Worm (Caenorhabditis elegans) whole organism, L1 larva: ENCODE measurements around the gene F56A8.9.

Source experiments
- C34B4.2 ChIP-seq: sonication (generic microtip); optimal IDR thresholded peaks from 2 replicates; lab custom pipeline; 2017; ENCODE audit warnings: mild to moderate bottlenecking, missing genetic modification characterization, missing compliant biosample characterization
- F16B12.6 ChIP-seq: fragments of 150-350 bp; optimal IDR thresholded peaks from 2 replicates; lab custom pipeline; 2014; ENCODE audit warnings: missing biosample characterization, missing genetic modification characterization
- aha-1 ChIP-seq: fragments of 150-350 bp; optimal IDR thresholded peaks from 2 replicates; lab custom pipeline; 2014; ENCODE audit warnings: missing biosample characterization, missing genetic modification characterization
- alr-1 ChIP-seq: fragments of 200-800 bp; sonication (Bioruptor generic); optimal IDR thresholded peaks from 2 replicates; lab custom pipeline; 2018; ENCODE audit warnings: borderline replicate concordance, mild to moderate bottlenecking, missing genetic modification characterization, missing compliant biosample characterization
- aly-2 ChIP-seq: fragments of 150-350 bp; optimal IDR thresholded peaks from 2 replicates; lab custom pipeline; 2014; ENCODE audit warnings: missing biosample characterization, missing genetic modification characterization
- ama-1 ChIP-seq: fragments of 150-350 bp; optimal IDR thresholded peaks from 2 replicates; lab custom pipeline; 2014
- ceh-63 ChIP-seq: fragments of 200-800 bp; sonication (Bioruptor generic); optimal IDR thresholded peaks from 2 replicates; lab custom pipeline; 2018; ENCODE audit warnings: mild to moderate bottlenecking, missing genetic modification characterization, missing compliant biosample characterization
- ceh-8 ChIP-seq: fragments of 200-800 bp; sonication (Bioruptor generic); optimal IDR thresholded peaks from 2 replicates; lab custom pipeline; 2018; ENCODE audit warnings: mild to moderate bottlenecking, missing genetic modification characterization, moderate library complexity, missing compliant biosample characterization
- ceh-82 ChIP-seq, 3 experiments: fragments of 150-350 bp in 1 of 3; sonication (generic microtip) in 2 of 3; optimal IDR thresholded peaks; 2 replicates each; lab custom pipeline; 2014 to 2017; ENCODE audit warnings: missing biosample characterization in 3 of 3, missing genetic modification characterization in 3 of 3
- ceh-90 ChIP-seq: sonication (generic microtip); optimal IDR thresholded peaks from 2 replicates; lab custom pipeline; 2016; ENCODE audit warnings: missing genetic modification characterization, missing compliant biosample characterization
- dpl-1 ChIP-seq, 3 experiments: fragments of 150-350 bp in 2 of 3; sonication (generic microtip) in 1 of 3; optimal IDR thresholded peaks; 2 replicates each; lab custom pipeline; 2014 to 2017; ENCODE audit warnings: missing biosample characterization in 3 of 3, missing genetic modification characterization in 3 of 3, missing genetic modification reagents in 3 of 3
- dsc-1 ChIP-seq: sonication (generic microtip); optimal IDR thresholded peaks from 2 replicates; lab custom pipeline; 2016; ENCODE audit warnings: mild to moderate bottlenecking, missing genetic modification characterization, missing compliant biosample characterization
- efl-1 ChIP-seq, 4 experiments: fragments of 150-350 bp; optimal IDR thresholded peaks in 3 of 4; peaks in 1 of 4; 1 replicate in 1 of 4; 2 replicates in 3 of 4; lab custom pipeline; 2014; ENCODE audit warnings: missing biosample characterization in 2 of 4, missing genetic modification characterization in 2 of 4, missing genetic modification reagents in 2 of 4
- efl-3 ChIP-seq: fragments of 200-800 bp; sonication (Bioruptor generic); optimal IDR thresholded peaks from 2 replicates; lab custom pipeline; 2018; ENCODE audit warnings: mild to moderate bottlenecking, missing genetic modification characterization, missing compliant biosample characterization
- ets-5 ChIP-seq: fragments of 200-800 bp; sonication (Bioruptor generic); IDR thresholded peaks from 2 replicates; pipeline ENCODE4 v1.3.6; 2022; ENCODE audit warnings: missing genetic modification characterization, missing compliant biosample characterization
- fkh-10 ChIP-seq: sonication (generic microtip); optimal IDR thresholded peaks from 2 replicates; lab custom pipeline; 2017; ENCODE audit warnings: missing biosample characterization, missing genetic modification reagents, missing genetic modification characterization
- fos-1 ChIP-seq: fragments of 150-350 bp; optimal IDR thresholded peaks from 2 replicates; lab custom pipeline; 2014; ENCODE audit warnings: missing biosample characterization, missing genetic modification characterization
- grh-1 ChIP-seq: fragments of 200-800 bp; sonication (Bioruptor generic); IDR thresholded peaks from 2 replicates; pipeline ENCODE4 v1.3.6; 2022; ENCODE audit warnings: missing genetic modification reagents, missing genetic modification characterization, missing compliant biosample characterization
- hlh-4 ChIP-seq: sonication (generic microtip); optimal IDR thresholded peaks from 2 replicates; lab custom pipeline; 2016; ENCODE audit warnings: mild to moderate bottlenecking, missing genetic modification characterization, missing compliant biosample characterization
- hpl-2 ChIP-seq: fragments of 150-350 bp; optimal IDR thresholded peaks from 2 replicates; lab custom pipeline; 2014; ENCODE audit warnings: missing biosample characterization, missing genetic modification reagents, missing genetic modification characterization
- irx-1 ChIP-seq: sonication (generic microtip); optimal IDR thresholded peaks from 2 replicates; lab custom pipeline; 2016; ENCODE audit warnings: missing genetic modification characterization, missing compliant biosample characterization
- isw-1 ChIP-seq: fragments of 200-800 bp; sonication (Bioruptor generic); IDR thresholded peaks from 2 replicates; pipeline ENCODE4 v1.3.6; 2022; ENCODE audit warnings: missing genetic modification characterization, missing compliant biosample characterization
- jun-1 ChIP-seq: fragments of 150-350 bp; optimal IDR thresholded peaks from 2 replicates; lab custom pipeline; 2014; ENCODE audit warnings: missing biosample characterization, missing genetic modification reagents, missing genetic modification characterization
- lin-13 ChIP-seq: fragments of 150-350 bp; optimal IDR thresholded peaks from 2 replicates; lab custom pipeline; 2014; ENCODE audit warnings: missing biosample characterization, missing genetic modification reagents, missing genetic modification characterization
- lin-14 ChIP-seq: fragments of 200-800 bp; sonication (Bioruptor generic); optimal IDR thresholded peaks from 2 replicates; lab custom pipeline; 2018; ENCODE audit warnings: mild to moderate bottlenecking, missing genetic modification characterization, moderate library complexity, missing compliant biosample characterization
- lin-15B ChIP-seq: fragments of 150-350 bp; sonication (generic microtip); optimal IDR thresholded peaks from 3 replicates; lab custom pipeline; 2014; ENCODE audit warnings: missing biosample characterization, missing genetic modification characterization
- lin-35 ChIP-seq, 2 experiments: fragments of 150-350 bp; optimal IDR thresholded peaks; 2 replicates each; lab custom pipeline; 2014; ENCODE audit warnings: missing biosample characterization in 2 of 2, missing genetic modification characterization in 2 of 2, missing genetic modification reagents in 2 of 2
- lin-39 ChIP-seq: fragments of 150-350 bp; optimal IDR thresholded peaks from 2 replicates; lab custom pipeline; 2014; ENCODE audit warnings: missing biosample characterization, missing genetic modification reagents, missing genetic modification characterization
- lir-3 ChIP-seq: sonication (generic microtip); optimal IDR thresholded peaks from 2 replicates; lab custom pipeline; 2016; ENCODE audit warnings: mild to moderate bottlenecking, missing genetic modification characterization, moderate library complexity, missing compliant biosample characterization; ENCODE audit not compliant: poor library complexity
- mef-2 ChIP-seq: fragments of 150-350 bp; optimal IDR thresholded peaks from 2 replicates; lab custom pipeline; 2014; ENCODE audit warnings: missing biosample characterization, missing genetic modification characterization
- nhr-11 ChIP-seq: fragments of 150-350 bp; optimal IDR thresholded peaks from 2 replicates; lab custom pipeline; 2014; ENCODE audit warnings: missing biosample characterization, missing genetic modification characterization
- nhr-12 ChIP-seq: sonication (generic microtip); optimal IDR thresholded peaks from 2 replicates; lab custom pipeline; 2017; ENCODE audit warnings: missing biosample characterization, missing genetic modification characterization
- nhr-19 ChIP-seq: fragments of 200-800 bp; sonication (Bioruptor generic); conservative IDR thresholded peaks from 2 replicates; pipeline ENCODE4 v1.3.6; 2022; ENCODE audit warnings: missing genetic modification characterization, missing compliant biosample characterization
- nhr-20 ChIP-seq: sonication (generic microtip); optimal IDR thresholded peaks from 2 replicates; lab custom pipeline; 2016; ENCODE audit warnings: mild to moderate bottlenecking, missing genetic modification characterization, missing compliant biosample characterization
- nhr-47 ChIP-seq: sonication (generic microtip); optimal IDR thresholded peaks from 2 replicates; lab custom pipeline; 2016; ENCODE audit warnings: mild to moderate bottlenecking, missing genetic modification characterization, moderate library complexity, missing compliant biosample characterization
- nhr-71 ChIP-seq: sonication (generic microtip); optimal IDR thresholded peaks from 2 replicates; lab custom pipeline; 2016; ENCODE audit warnings: mild to moderate bottlenecking, missing genetic modification characterization, moderate library complexity, missing compliant biosample characterization
- nhr-84 ChIP-seq: sonication (generic microtip); optimal IDR thresholded peaks from 2 replicates; lab custom pipeline; 2017; ENCODE audit warnings: missing biosample characterization, missing genetic modification characterization
- nhr-85 ChIP-seq: sonication (generic microtip); peaks from one replicate; lab custom pipeline; 2016; ENCODE audit warnings: missing genetic modification characterization, inconsistent platforms, missing compliant biosample characterization
- nhr-90 ChIP-seq: sonication (generic microtip); optimal IDR thresholded peaks from 2 replicates; lab custom pipeline; 2016; ENCODE audit warnings: mild to moderate bottlenecking, missing genetic modification characterization, missing compliant biosample characterization; ENCODE audit not compliant: poor library complexity
- sptf-1 ChIP-seq: fragments of 150-350 bp; optimal IDR thresholded peaks from 2 replicates; lab custom pipeline; 2014; ENCODE audit warnings: missing biosample characterization, missing genetic modification characterization
- swsn-7 ChIP-seq: sonication (generic microtip); optimal IDR thresholded peaks from 2 replicates; lab custom pipeline; 2016; ENCODE audit warnings: missing genetic modification characterization, missing compliant biosample characterization
- tbx-2 ChIP-seq: sonication (generic microtip); optimal IDR thresholded peaks from 2 replicates; lab custom pipeline; 2016; ENCODE audit warnings: missing genetic modification characterization, missing compliant biosample characterization
- tlp-1 ChIP-seq: fragments of 150-350 bp; optimal IDR thresholded peaks from 2 replicates; lab custom pipeline; 2014; ENCODE audit warnings: missing biosample characterization, missing genetic modification characterization
- unc-30 ChIP-seq: sonication (generic microtip); optimal IDR thresholded peaks from 2 replicates; lab custom pipeline; 2017; ENCODE audit warnings: missing biosample characterization, missing genetic modification characterization
- unc-86 ChIP-seq: sonication (generic microtip); optimal IDR thresholded peaks from 2 replicates; lab custom pipeline; 2016; ENCODE audit warnings: missing genetic modification characterization, missing compliant biosample characterization
- unc-98 ChIP-seq: fragments of 200-800 bp; sonication (Bioruptor generic); IDR thresholded peaks from 2 replicates; pipeline ENCODE4 v1.3.6; 2022; ENCODE audit warnings: missing genetic modification characterization, missing compliant biosample characterization
- vab-15 ChIP-seq: sonication (generic microtip); optimal IDR thresholded peaks from 2 replicates; lab custom pipeline; 2017; ENCODE audit warnings: missing genotype, mild to moderate bottlenecking, missing genetic modification characterization, missing compliant biosample characterization
- xbp-1 ChIP-seq: sonication (generic microtip); optimal IDR thresholded peaks from 2 replicates; lab custom pipeline; 2016; ENCODE audit warnings: missing genetic modification characterization, missing compliant biosample characterization
- zip-4 ChIP-seq: fragments of 200-800 bp; sonication (Bioruptor generic); optimal IDR thresholded peaks from 2 replicates; lab custom pipeline; 2018; ENCODE audit warnings: mild to moderate bottlenecking, missing genetic modification characterization, moderate library complexity, missing compliant biosample characterization
- ztf-11 ChIP-seq, 2 experiments: sonication (generic microtip); optimal IDR thresholded peaks; 2 replicates each; lab custom pipeline; 2016 to 2017; ENCODE audit warnings: missing genetic modification characterization in 2 of 2, missing biosample characterization in 1 of 2, missing compliant biosample characterization in 1 of 2
- ztf-4 ChIP-seq: fragments of 150-350 bp; optimal IDR thresholded peaks from 2 replicates; lab custom pipeline; 2014; ENCODE audit warnings: missing biosample characterization, missing genetic modification characterization

Gene F56A8.9

DNA sequence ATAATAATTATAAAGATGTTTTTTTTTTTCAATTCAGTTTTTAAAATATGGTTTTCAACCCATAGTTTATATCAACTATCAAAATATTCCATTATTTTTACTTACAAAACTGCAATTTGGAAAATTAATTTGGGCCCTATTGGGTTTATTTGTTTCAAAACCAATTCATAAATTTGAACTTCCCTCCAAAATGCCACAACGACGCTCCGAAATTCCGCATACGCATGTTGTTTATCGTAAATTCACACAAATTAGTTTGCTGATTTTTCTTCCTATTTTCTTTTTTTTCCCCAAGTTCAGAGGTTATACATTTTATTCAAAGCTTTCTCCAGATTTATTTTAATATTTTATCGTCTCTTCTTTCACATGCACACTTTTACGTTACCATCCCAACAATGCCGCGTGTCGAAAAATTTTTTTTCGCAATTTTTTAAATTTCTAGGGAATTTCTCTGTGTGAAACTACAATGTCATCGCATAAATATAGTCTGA lies 2.0 kb downstream of the F56A8.9 start, which contains the start of gene F56A8.3 (continued):
- TF ChIP-seq nhr-12 (tag; lab: Kevin White, UChicago) (peak; percentile 7), grh-1 (GFP tag; lab: Robert Waterston, UW) (no peak), nhr-20 (peak; percentile 69), xbp-1 (peak; percentile 70), C34B4.2 (no peak), fkh-10 (GFP tag; lab: Kevin White, UChicago) (no peak), F16B12.6 (tag; lab: Kevin White, UChicago) (peak; percentile 47), isw-1 (peak; percentile 50), lin-15B (peak; percentile 64), nhr-47 (peak; percentile 84), unc-30 (tag; lab: Kevin White, UChicago) (no peak), ztf-4 (tag; lab: Kevin White, UChicago) (peak; percentile 65), ceh-63 (GFP tag; lab: Kevin White, UChicago) (no peak), lin-39 (tag; lab: Kevin White, UChicago) (peak; percentile 82), nhr-85 (tag; lab: Kevin White, UChicago) (peak; percentile 74), jun-1 (tag; lab: Kevin White, UChicago) (peak; percentile 48), hlh-4 (tag; lab: Kevin White, UChicago) (no peak), zip-4 (peak; percentile 22), aly-2 (tag; lab: Kevin White, UChicago) (peak; percentile 73), ztf-11 (tag; optimal IDR thresholded peaks at IDR 0.05; lab: Kevin White, UChicago) (no peak), ceh-8 (no peak), vab-15 (peak; percentile 84), lin-35 (GFP tag; optimal IDR thresholded peaks at IDR 0.05; lab: Kevin White, UChicago) (peak; percentile 97 to 99), ama-1 (lab: Kevin White, UChicago) (peak; percentile 49), nhr-84 (tag; lab: Kevin White, UChicago) (no peak), ets-5 (GFP tag; lab: Robert Waterston, UW) (no peak), nhr-19 (GFP tag; lab: Robert Waterston, UW) (peak; percentile 68), nhr-90 (peak; percentile 80), tlp-1 (tag; lab: Kevin White, UChicago) (no peak), fos-1 (peak; percentile 33), efl-3 (GFP tag; lab: Kevin White, UChicago) (no peak), unc-86 (tag; lab: Kevin White, UChicago) (peak; percentile 19)

DNA sequence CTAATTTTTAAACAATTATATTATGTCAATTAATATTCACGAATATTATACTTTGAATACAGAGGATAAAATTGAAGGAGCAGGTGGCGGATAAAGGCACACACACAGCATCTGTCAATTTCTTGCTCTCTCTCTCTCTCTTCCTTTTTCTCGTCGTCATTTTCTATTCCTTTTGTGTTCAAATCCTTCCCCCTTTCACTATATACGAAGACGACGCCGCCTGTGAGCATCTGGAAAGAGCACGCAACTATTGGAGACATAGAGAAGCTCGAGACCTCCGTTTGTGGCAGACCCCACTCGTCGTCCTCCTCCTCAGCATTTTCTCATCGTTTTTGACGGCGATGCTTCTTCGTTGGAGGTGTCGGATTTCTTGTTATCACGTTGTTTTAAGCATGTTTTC lies 3.7 kb downstream of the F56A8.9 start:
- TF ChIP-seq swsn-7 (tag; lab: Kevin White, UChicago), result peak; percentile 43
- no peak for TF ChIP-seq irx-1 (tag; lab: Kevin White, UChicago)
- TF ChIP-seq C34B4.2, result no peak
- no peak for TF ChIP-seq unc-98 (GFP tag; lab: Robert Waterston, UW)
- peak; percentile 31 for TF ChIP-seq nhr-47
- TF ChIP-seq lin-13 (GFP tag; lab: Kevin White, UChicago), result no peak
- no peak for TF ChIP-seq nhr-85 (tag; lab: Kevin White, UChicago)
- TF ChIP-seq hpl-2 (GFP tag; lab: Kevin White, UChicago), result no peak
- TF ChIP-seq unc-86 (tag; lab: Kevin White, UChicago), result peak; percentile 37
- peak; percentile 17 for TF ChIP-seq dsc-1 (tag; lab: Kevin White, UChicago)
- TF ChIP-seq lin-35 (GFP tag; optimal IDR thresholded peaks at IDR 0.05; lab: Kevin White, UChicago), result peak in 1 of 2 experiments; percentile 63
- no peak for TF ChIP-seq ceh-90 (tag; lab: Kevin White, UChicago)
- no peak for TF ChIP-seq aha-1 (tag; lab: Kevin White, UChicago)
- TF ChIP-seq nhr-71 (tag; lab: Kevin White, UChicago), result peak; percentile 39
- TF ChIP-seq fkh-10 (GFP tag; lab: Kevin White, UChicago), result no peak
- TF ChIP-seq dpl-1 (GFP tag; optimal IDR thresholded peaks at IDR 0.05; lab: Kevin White, UChicago), result peak in 1 of 3 experiments; percentile 42
- peak; percentile 71 for TF ChIP-seq lin-14 (GFP tag; lab: Kevin White, UChicago)
- TF ChIP-seq F16B12.6 (tag; lab: Kevin White, UChicago), result peak; percentile 19
- TF ChIP-seq sptf-1 (tag; lab: Kevin White, UChicago), result no peak
- TF ChIP-seq isw-1, result peak; percentile 5; the same call in 1 of the 2 replicates
- TF ChIP-seq efl-1 (optimal IDR thresholded peaks at IDR 0.05; lab: Kevin White, UChicago), result peak; percentile 45 to 57
- TF ChIP-seq efl-1 (GFP tag; optimal IDR thresholded peaks at IDR 0.05 in 1 of 2; lab: Kevin White, UChicago), result peak in 1 of 2 experiments; percentile 28
- no peak for TF ChIP-seq alr-1 (tag; lab: Kevin White, UChicago)
- peak; percentile 14 for TF ChIP-seq tbx-2 (tag; lab: Kevin White, UChicago)
- TF ChIP-seq nhr-11 (tag; lab: Kevin White, UChicago), result no peak
- TF ChIP-seq lin-39 (tag; lab: Kevin White, UChicago), result no peak
- peak in 2 of 3 experiments; percentile 10 to 27 for TF ChIP-seq ceh-82 (tag; optimal IDR thresholded peaks at IDR 0.05; lab: Kevin White, UChicago)
- TF ChIP-seq mef-2 (tag; lab: Kevin White, UChicago), result no peak
- TF ChIP-seq ztf-11 (tag; optimal IDR thresholded peaks at IDR 0.05; lab: Kevin White, UChicago), result peak in 1 of 2 experiments; percentile 58
- no peak for TF ChIP-seq lir-3 (tag; lab: Kevin White, UChicago)
